Worm (Caenorhabditis elegans) whole organism, late embryonic: ENCODE measurements around the gene F59E11.5.

ENCODE experiments used
- C08G9.2 ChIP-seq: sonication (generic microtip); optimal IDR thresholded peaks from 2 replicates; lab custom pipeline; 2016; ENCODE audit warnings: mild to moderate bottlenecking, missing genetic modification characterization, moderate library complexity, missing compliant biosample characterization
- C38D4.7 ChIP-seq: fragments of 200-800 bp; sonication (Bioruptor generic); optimal IDR thresholded peaks from 2 replicates; lab custom pipeline; 2018; ENCODE audit warnings: mild to moderate bottlenecking, missing genetic modification characterization, moderate library complexity, missing compliant biosample characterization
- F13H6.1 ChIP-seq: sonication (generic microtip); optimal IDR thresholded peaks from 2 replicates; lab custom pipeline; 2016; ENCODE audit warnings: missing genetic modification characterization, missing compliant biosample characterization
- Y22D7AL.16 ChIP-seq: sonication (generic microtip); optimal IDR thresholded peaks from 2 replicates; lab custom pipeline; 2016; ENCODE audit warnings: missing genetic modification characterization, missing compliant biosample characterization
- ahr-1 ChIP-seq: sonication (generic microtip); optimal IDR thresholded peaks from 2 replicates; lab custom pipeline; 2016; ENCODE audit warnings: missing genetic modification characterization, missing compliant biosample characterization
- ceh-14 ChIP-seq: sonication (generic microtip); optimal IDR thresholded peaks from 2 replicates; lab custom pipeline; 2016; ENCODE audit warnings: missing genotype, missing genetic modification characterization, missing compliant biosample characterization
- ceh-2 ChIP-seq: sonication (generic microtip); optimal IDR thresholded peaks from 2 replicates; lab custom pipeline; 2016; ENCODE audit warnings: missing genotype, missing genetic modification characterization, missing compliant biosample characterization
- ceh-24 ChIP-seq: sonication (generic microtip); optimal IDR thresholded peaks from 2 replicates; lab custom pipeline; 2016; ENCODE audit warnings: mild to moderate bottlenecking, missing genetic modification characterization, missing compliant biosample characterization
- ceh-30 ChIP-seq: fragments of 150-350 bp; optimal IDR thresholded peaks from 2 replicates; lab custom pipeline; 2014; ENCODE audit warnings: missing biosample characterization, missing genetic modification characterization
- ceh-45 ChIP-seq: fragments of 200-800 bp; sonication (Bioruptor generic); IDR thresholded peaks from 2 replicates; pipeline ENCODE4 v1.3.6; 2022; ENCODE audit warnings: missing genetic modification reagents, missing genetic modification characterization, missing compliant biosample characterization
- ceh-6 ChIP-seq: fragments of 200-800 bp; sonication (Bioruptor generic); optimal IDR thresholded peaks from 2 replicates; lab custom pipeline; 2018; ENCODE audit warnings: mild to moderate bottlenecking, missing genetic modification characterization, missing compliant biosample characterization
- ceh-9 ChIP-seq: sonication (generic microtip); optimal IDR thresholded peaks from 2 replicates; lab custom pipeline; 2016; ENCODE audit warnings: mild to moderate bottlenecking, missing genetic modification characterization, inconsistent platforms, missing compliant biosample characterization
- dve-1 ChIP-seq: sonication (generic microtip); optimal IDR thresholded peaks from 2 replicates; lab custom pipeline; 2017; ENCODE audit warnings: antibody characterized with exemption, mild to moderate bottlenecking, missing genetic modification characterization, missing compliant biosample characterization
- ets-4 ChIP-seq: sonication (generic microtip); optimal IDR thresholded peaks from 2 replicates; lab custom pipeline; 2016; ENCODE audit warnings: missing genetic modification characterization, missing compliant biosample characterization
- fkh-6 ChIP-seq: sonication (generic microtip); optimal IDR thresholded peaks from 2 replicates; lab custom pipeline; 2016; ENCODE audit warnings: missing genetic modification characterization, missing compliant biosample characterization
- gmeb-2 ChIP-seq: sonication (generic microtip); optimal IDR thresholded peaks from 2 replicates; lab custom pipeline; 2016; ENCODE audit warnings: missing genetic modification characterization, inconsistent platforms, missing compliant biosample characterization
- hlh-13 ChIP-seq: fragments of 200-800 bp; sonication (Bioruptor generic); optimal IDR thresholded peaks from 2 replicates; lab custom pipeline; 2018; ENCODE audit warnings: mild to moderate bottlenecking, missing genetic modification characterization, missing compliant biosample characterization
- hlh-15 ChIP-seq: sonication (generic microtip); optimal IDR thresholded peaks from 2 replicates; lab custom pipeline; 2016; ENCODE audit warnings: missing genetic modification characterization, missing compliant biosample characterization
- hlh-8 ChIP-seq: sonication (generic microtip); optimal IDR thresholded peaks from 2 replicates; lab custom pipeline; 2016; ENCODE audit warnings: missing genotype, missing genetic modification characterization, missing compliant biosample characterization
- madf-2 ChIP-seq: sonication (generic microtip); optimal IDR thresholded peaks from 2 replicates; lab custom pipeline; 2017; ENCODE audit warnings: missing genetic modification characterization, missing compliant biosample characterization
- nfya-1 ChIP-seq: sonication (generic microtip); optimal IDR thresholded peaks from 2 replicates; lab custom pipeline; 2017; ENCODE audit warnings: missing genetic modification characterization, mild to moderate bottlenecking, missing compliant biosample characterization, antibody characterized with exemption, moderate library complexity
- npax-4 ChIP-seq: sonication (generic microtip); optimal IDR thresholded peaks from 2 replicates; lab custom pipeline; 2016; ENCODE audit warnings: missing genetic modification characterization, missing compliant biosample characterization
- odd-2 ChIP-seq: sonication (generic microtip); optimal IDR thresholded peaks from 2 replicates; lab custom pipeline; 2017; ENCODE audit warnings: antibody characterized with exemption, mild to moderate bottlenecking, missing genetic modification characterization, missing compliant biosample characterization
- pag-3 ChIP-seq: sonication (generic microtip); optimal IDR thresholded peaks from 2 replicates; lab custom pipeline; 2016; ENCODE audit warnings: missing compliant biosample characterization, missing genetic modification characterization, borderline replicate concordance
- pha-2 ChIP-seq: sonication (generic microtip); optimal IDR thresholded peaks from 2 replicates; lab custom pipeline; 2017; ENCODE audit warnings: mild to moderate bottlenecking, missing genetic modification characterization, missing compliant biosample characterization
- pqm-1 ChIP-seq: sonication (generic microtip); optimal IDR thresholded peaks from 2 replicates; lab custom pipeline; 2016; ENCODE audit warnings: missing genetic modification characterization, missing compliant biosample characterization
- ref-2 ChIP-seq: sonication (generic microtip); optimal IDR thresholded peaks from 2 replicates; lab custom pipeline; 2016; ENCODE audit warnings: missing genetic modification characterization, missing compliant biosample characterization
- sox-2 ChIP-seq: fragments of 200-800 bp; sonication (Bioruptor generic); IDR thresholded peaks from 2 replicates; pipeline ENCODE4 v1.3.6; 2022; ENCODE audit warnings: missing genetic modification reagents, missing genetic modification characterization, missing compliant biosample characterization
- sox-4 ChIP-seq: sonication (generic microtip); optimal IDR thresholded peaks from 2 replicates; lab custom pipeline; 2017; ENCODE audit warnings: mild to moderate bottlenecking, missing genetic modification characterization, inconsistent platforms, missing compliant biosample characterization
- syd-9 ChIP-seq: sonication (generic microtip); optimal IDR thresholded peaks from 2 replicates; lab custom pipeline; 2016; ENCODE audit warnings: mild to moderate bottlenecking, missing genetic modification characterization, moderate library complexity, missing compliant biosample characterization
- tbx-2 ChIP-seq: sonication (generic microtip); optimal IDR thresholded peaks from 2 replicates; lab custom pipeline; 2016; ENCODE audit warnings: missing genetic modification characterization, missing compliant biosample characterization
- ttx-3 ChIP-seq: sonication (generic microtip); optimal IDR thresholded peaks from 2 replicates; lab custom pipeline; 2016; ENCODE audit warnings: missing genetic modification reagents, missing genetic modification characterization, missing compliant biosample characterization
- unc-3 ChIP-seq, 2 experiments: fragments of 200-800 bp in 1 of 2; sonication (Bioruptor generic) in 1 of 2; sonication (generic microtip) in 1 of 2; conservative IDR thresholded peaks in 1 of 2; optimal IDR thresholded peaks in 1 of 2; 2 replicates each; pipeline versions ENCODE4 v1.3.6 to Lab custom; 2016 to 2022; ENCODE audit warnings: missing compliant biosample characterization in 2 of 2, missing genetic modification characterization in 2 of 2, missing genetic modification reagents in 1 of 2
- unc-42 ChIP-seq: sonication (generic microtip); optimal IDR thresholded peaks from 2 replicates; lab custom pipeline; 2016; ENCODE audit warnings: missing genotype, missing genetic modification characterization, missing compliant biosample characterization
- unc-86 ChIP-seq: sonication (generic microtip); optimal IDR thresholded peaks from 2 replicates; lab custom pipeline; 2016; ENCODE audit warnings: missing genetic modification characterization, missing compliant biosample characterization
- ztf-16 ChIP-seq: sonication (generic microtip); optimal IDR thresholded peaks from 2 replicates; lab custom pipeline; 2017; ENCODE audit warnings: missing genetic modification characterization, missing compliant biosample characterization

The F59E11.5 gene

DNA sequence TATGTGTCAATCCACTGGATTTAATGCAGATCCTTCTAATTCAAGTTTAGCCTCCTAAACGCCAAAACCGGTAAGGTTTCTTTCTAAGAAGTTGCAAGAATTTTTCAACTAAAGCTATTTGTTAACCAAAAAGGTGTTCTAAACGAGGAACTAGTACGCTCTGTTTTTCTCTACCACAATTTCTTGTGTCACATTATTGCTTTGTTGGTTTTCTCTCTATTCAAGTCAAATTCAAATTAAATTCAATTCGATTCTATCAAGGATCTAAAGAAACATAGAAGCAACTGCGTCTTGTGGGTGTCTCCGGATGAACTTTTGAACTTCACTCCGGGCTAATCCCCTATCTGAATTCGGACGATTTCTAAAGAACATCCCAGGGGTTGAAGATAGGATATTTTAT lies 21.6 kb downstream of the F59E11.5 start, which contains the start of gene oac-40:
Gene oac-40, plus strand, starts transcription at position 301 of the 400 bp plus-strand sequence.
- TF ChIP-seq F13H6.1 (tag; lab: Kevin White, UChicago), result no peak
- TF ChIP-seq unc-3 (GFP tag; conservative IDR thresholded peaks at IDR 0.05; lab: Robert Waterston, UW), result no peak
- TF ChIP-seq unc-3 (tag; optimal IDR thresholded peaks at IDR 0.05; lab: Kevin White, UChicago), result no peak
- no peak for TF ChIP-seq ref-2 (tag; lab: Kevin White, UChicago)
- TF ChIP-seq ttx-3 (tag; lab: Kevin White, UChicago), result no peak
- TF ChIP-seq C08G9.2 (tag; lab: Kevin White, UChicago), result no peak
- TF ChIP-seq ztf-16 (tag; lab: Kevin White, UChicago), result no peak
- no peak for TF ChIP-seq npax-4 (tag; lab: Kevin White, UChicago)
- TF ChIP-seq ahr-1, result no peak
- no peak for TF ChIP-seq fkh-6 (tag; lab: Kevin White, UChicago)
- TF ChIP-seq ceh-14 (tag; lab: Kevin White, UChicago), result no peak
- no peak for TF ChIP-seq tbx-2
- no peak for TF ChIP-seq odd-2 (tag; lab: Kevin White, UChicago)
- no peak for TF ChIP-seq nfya-1 (tag; lab: Kevin White, UChicago)
- no peak for TF ChIP-seq syd-9
- no peak for TF ChIP-seq madf-2 (tag; lab: Kevin White, UChicago)
- TF ChIP-seq sox-4 (tag; lab: Kevin White, UChicago), result no peak
- no peak for TF ChIP-seq ceh-30 (tag; lab: Kevin White, UChicago)
- TF ChIP-seq ceh-45, result no peak
- TF ChIP-seq pha-2 (tag; lab: Kevin White, UChicago), result no peak
- TF ChIP-seq unc-86 (tag; lab: Kevin White, UChicago), result no peak

DNA sequence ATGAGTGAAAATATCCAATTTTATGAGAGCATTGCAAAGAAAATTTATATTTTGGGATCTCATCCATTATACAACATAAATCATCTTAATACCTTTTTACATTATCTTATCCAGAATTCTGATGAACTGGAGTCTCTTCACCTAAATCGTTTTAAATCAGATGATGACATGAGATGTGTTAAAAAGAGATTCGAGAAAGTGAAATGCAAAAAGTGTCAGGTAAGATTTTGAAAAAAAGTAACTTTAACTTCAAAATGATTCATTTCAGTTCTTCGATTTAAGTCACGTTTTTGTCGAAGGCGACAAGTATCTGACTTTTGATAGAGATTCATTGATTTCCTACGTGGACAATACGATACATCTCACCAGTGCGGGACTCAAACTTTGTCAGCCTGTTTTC lies 24.0 kb downstream of the F59E11.5 start:
- no peak for TF ChIP-seq unc-42 (tag; lab: Kevin White, UChicago)
- TF ChIP-seq ceh-9, result no peak
- no peak for TF ChIP-seq C08G9.2 (tag; lab: Kevin White, UChicago)

- TF ChIP-seq ets-4 (tag; lab: Kevin White, UChicago), result no peak
- no peak for TF ChIP-seq hlh-13 (GFP tag; lab: Kevin White, UChicago)
- TF ChIP-seq ceh-24, result no peak
- no peak for TF ChIP-seq C38D4.7 (GFP tag; lab: Kevin White, UChicago)
- TF ChIP-seq tbx-2, result no peak
Measured at ce11 chrV:9022078-9022477, 27.2 kb downstream of the F59E11.5 start, which contains the start of gene oac-41. oac-41 (minus strand) TSS chrV:9022178.

ce11 chrV:9024713-9025112 lies 29.8 kb downstream of the F59E11.5 start, which contains the start of gene bus-1:
bus-1 (minus strand) TSS chrV:9024813.
- TF ChIP-seq ceh-45, result no peak
- TF ChIP-seq sox-4 (tag; lab: Kevin White, UChicago), result no peak
- no peak for TF ChIP-seq Y22D7AL.16 (tag; lab: Kevin White, UChicago)
- no peak for TF ChIP-seq hlh-8 (tag; lab: Kevin White, UChicago)
- no peak for TF ChIP-seq madf-2 (tag; lab: Kevin White, UChicago)
- no peak for TF ChIP-seq sox-2
- no peak for TF ChIP-seq pqm-1 (tag; lab: Kevin White, UChicago)
- no peak for TF ChIP-seq gmeb-2 (tag; lab: Kevin White, UChicago)
- no peak for TF ChIP-seq pha-2 (tag; lab: Kevin White, UChicago)
- TF ChIP-seq hlh-15 (tag; lab: Kevin White, UChicago), result no peak
- TF ChIP-seq dve-1, result no peak
- TF ChIP-seq ceh-6 (GFP tag; lab: Kevin White, UChicago), result no peak
- no peak for TF ChIP-seq unc-42 (tag; lab: Kevin White, UChicago)
- TF ChIP-seq ceh-2 (tag; lab: Kevin White, UChicago), result no peak
- TF ChIP-seq pag-3 (tag; lab: Kevin White, UChicago), result no peak
